Comparison of ENCODE assay signal across 7 worm cellular contexts in genomic region chrV:5846729-5847128, ce11.
TF ChIP-seq lines count a peak whose summit lies in the region.

No protein-coding gene starts in this region.

TF ChIP-seq in whole organism, L1 larva, 84 proteins besides CTCF, POLR2A, EP300 and RAD21 (continues in another document):
- TF ChIP-seq egl-13 (tag; optimal IDR thresholded peaks at IDR 0.05; lab: Kevin White, UChicago) (no peak), irx-1 (tag; optimal IDR thresholded peaks at IDR 0.05; lab: Kevin White, UChicago) (no peak), nhr-84 (tag; optimal IDR thresholded peaks at IDR 0.05; lab: Kevin White, UChicago) (no peak), C16A3.4 (tag; optimal IDR thresholded peaks at IDR 0.05; lab: Kevin White, UChicago) (no peak), fkh-10 (GFP tag; optimal IDR thresholded peaks at IDR 0.05; lab: Kevin White, UChicago) (no peak), C04F5.9 (tag; optimal IDR thresholded peaks at IDR 0.05; lab: Kevin White, UChicago) (no peak), ama-1 (optimal IDR thresholded peaks at IDR 0.05; lab: Kevin White, UChicago) (no peak), tlp-1 (tag; optimal IDR thresholded peaks at IDR 0.05; lab: Kevin White, UChicago) (no peak), unc-130 (tag; optimal IDR thresholded peaks at IDR 0.05; lab: Kevin White, UChicago) (no peak), lin-13 (GFP tag; optimal IDR thresholded peaks at IDR 0.05; lab: Kevin White, UChicago) (no peak), snpc-4 (tag; optimal IDR thresholded peaks at IDR 0.05; lab: Kevin White, UChicago) (no peak), mep-1 (tag; optimal IDR thresholded peaks at IDR 0.05; lab: Kevin White, UChicago) (no peak), ztf-11 (tag; optimal IDR thresholded peaks at IDR 0.05; lab: Kevin White, UChicago) (no peak), lin-15B (tag; optimal IDR thresholded peaks at IDR 0.05; lab: Kevin White, UChicago) (no peak)

TF ChIP-seq in whole organism, L2 larva, 48 proteins besides CTCF, POLR2A, EP300 and RAD21:
- TF ChIP-seq nhr-129 (tag; optimal IDR thresholded peaks at IDR 0.05; lab: Kevin White, UChicago) (peak; percentile 35), dmd-4 (tag; optimal IDR thresholded peaks at IDR 0.05; lab: Kevin White, UChicago) (no peak), C34F6.9 (tag; optimal IDR thresholded peaks at IDR 0.05; lab: Kevin White, UChicago) (peak; percentile 8)
TF ChIP-seq in whole organism, L2 larva: peak in this region for 2.

TF ChIP-seq in whole organism, L3 larva, 47 proteins besides CTCF, POLR2A, EP300 and RAD21 (continues in another document):
- no peak for TF ChIP-seq pqm-1 (tag; optimal IDR thresholded peaks at IDR 0.05; lab: Kevin White, UChicago)
- no peak for TF ChIP-seq ama-1 (optimal IDR thresholded peaks at IDR 0.05; lab: Kevin White, UChicago)
- no peak for TF ChIP-seq elt-1 (tag; optimal IDR thresholded peaks at IDR 0.05; lab: Kevin White, UChicago)
- TF ChIP-seq aly-2 (tag; optimal IDR thresholded peaks at IDR 0.05; lab: Kevin White, UChicago) = no peak
- no peak for TF ChIP-seq ceh-9 (tag; optimal IDR thresholded peaks at IDR 0.05; lab: Kevin White, UChicago)
- TF ChIP-seq nhr-23 (tag; optimal IDR thresholded peaks at IDR 0.05; lab: Kevin White, UChicago) = peak; percentile 51
- no peak for TF ChIP-seq ztf-4 (tag; optimal IDR thresholded peaks at IDR 0.05; lab: Kevin White, UChicago)
- peak; percentile 7 for TF ChIP-seq egl-5 (tag; optimal IDR thresholded peaks at IDR 0.05; lab: Kevin White, UChicago)
- TF ChIP-seq daf-12 (tag; optimal IDR thresholded peaks at IDR 0.05; lab: Kevin White, UChicago) = no peak
- TF ChIP-seq sea-2 (GFP tag; optimal IDR thresholded peaks at IDR 0.05; lab: Kevin White, UChicago) = no peak
- no peak for TF ChIP-seq nhr-28 (tag; optimal IDR thresholded peaks at IDR 0.05; lab: Kevin White, UChicago)
- no peak for TF ChIP-seq nfya-1 (tag; optimal IDR thresholded peaks at IDR 0.05; lab: Kevin White, UChicago; ENCODE audit: insufficient read depth)
- TF ChIP-seq nhr-11 (tag; optimal IDR thresholded peaks at IDR 0.05; lab: Kevin White, UChicago) = no peak
- TF ChIP-seq nhr-12 (tag; optimal IDR thresholded peaks at IDR 0.05; lab: Kevin White, UChicago) = no peak
- no peak for TF ChIP-seq snpc-4 (tag; optimal IDR thresholded peaks at IDR 0.05; lab: Kevin White, UChicago)
- TF ChIP-seq nhr-67 (tag; optimal IDR thresholded peaks at IDR 0.05; lab: Kevin White, UChicago) = no peak

TF ChIP-seq in whole organism, early embryonic, 17 proteins besides CTCF, POLR2A, EP300 and RAD21:
- TF ChIP-seq aly-1 (tag; optimal IDR thresholded peaks at IDR 0.05; lab: Kevin White, UChicago) = peak; percentile 31
- no peak for TF ChIP-seq ceh-36 (tag; optimal IDR thresholded peaks at IDR 0.05; lab: Kevin White, UChicago)
- no peak for TF ChIP-seq hmbx-1 (tag; optimal IDR thresholded peaks at IDR 0.05; lab: Kevin White, UChicago)
- TF ChIP-seq F13C5.2 (tag; optimal IDR thresholded peaks at IDR 0.05; lab: Kevin White, UChicago) = no peak
- TF ChIP-seq tra-4 (tag; optimal IDR thresholded peaks at IDR 0.05; lab: Kevin White, UChicago) = no peak
- peak; percentile 41 for TF ChIP-seq hmg-4 (GFP tag; optimal IDR thresholded peaks at IDR 0.05; lab: Kevin White, UChicago)

TF ChIP-seq in whole organism, late embryonic, 69 proteins besides CTCF, POLR2A, EP300 and RAD21:
- TF ChIP-seq ceh-31 (tag; optimal IDR thresholded peaks at IDR 0.05; lab: Kevin White, UChicago) (peak; percentile 73), tbx-2 (tag; optimal IDR thresholded peaks at IDR 0.05; lab: Kevin White, UChicago) (peak; percentile 17), ceh-34 (tag; optimal IDR thresholded peaks at IDR 0.05; lab: Kevin White, UChicago) (peak; percentile 1), unc-42 (tag; optimal IDR thresholded peaks at IDR 0.05; lab: Kevin White, UChicago) (peak; percentile 30), ref-2 (tag; optimal IDR thresholded peaks at IDR 0.05; lab: Kevin White, UChicago) (peak; percentile 2), dmd-4 (tag; optimal IDR thresholded peaks at IDR 0.05; lab: Kevin White, UChicago; ENCODE audit: borderline replicate concordance) (no peak), fkh-6 (tag; optimal IDR thresholded peaks at IDR 0.05; lab: Kevin White, UChicago) (peak; percentile 2), eyg-1 (tag; optimal IDR thresholded peaks at IDR 0.05; lab: Kevin White, UChicago) (no peak), dve-1 (tag; optimal IDR thresholded peaks at IDR 0.05; lab: Kevin White, UChicago) (no peak)

TF ChIP-seq in whole organism, mixed stage, embryonic, 35 proteins besides CTCF, POLR2A, EP300 and RAD21:
- TF ChIP-seq mls-2 (tag; optimal IDR thresholded peaks at IDR 0.05; lab: Kevin White, UChicago) (peak; percentile 61), mep-1 (tag; optimal IDR thresholded peaks at IDR 0.05; lab: Kevin White, UChicago) (peak; percentile 7), ces-1 (GFP tag; optimal IDR thresholded peaks at IDR 0.05; lab: Kevin White, UChicago) (peak; percentile 42), ceh-43 (GFP tag; optimal IDR thresholded peaks at IDR 0.05; lab: Kevin White, UChicago) (no peak), nhr-2 (tag; optimal IDR thresholded peaks at IDR 0.05; lab: Kevin White, UChicago) (peak; percentile 21), cnd-1 (tag; optimal IDR thresholded peaks at IDR 0.05; lab: Kevin White, UChicago) (peak; percentile 67), sptf-1 (tag; optimal IDR thresholded peaks at IDR 0.05; lab: Kevin White, UChicago) (no peak)

TF ChIP-seq in whole organism, young adult, 124 proteins besides CTCF, POLR2A, EP300 and RAD21:
- TF ChIP-seq ztf-22 (GFP tag; optimal IDR thresholded peaks at IDR 0.05; lab: Kevin White, UChicago) = no peak
- 0 out of 2 replicates have a peak, but pooled peaks have one; percentile 29 for TF ChIP-seq dox-1 (GFP tag; IDR thresholded peaks at IDR 0.05; lab: Robert Waterston, UW)
- no peak for TF ChIP-seq ztf-3 (GFP tag; optimal IDR thresholded peaks at IDR 0.05; lab: Kevin White, UChicago)
- TF ChIP-seq nhr-120 (GFP tag; IDR thresholded peaks at IDR 0.05; lab: Robert Waterston, UW) = no peak
- TF ChIP-seq Y53G8AR.9 (GFP tag; conservative IDR thresholded peaks at IDR 0.05; lab: Robert Waterston, UW) = no peak
- peak; percentile 19; the same call in 1 of the 2 replicates for TF ChIP-seq hmg-1.2 (GFP tag; IDR thresholded peaks at IDR 0.05; lab: Robert Waterston, UW)
